Worm (Caenorhabditis elegans): ENCODE data around the gene zhp-4.

DNA sequence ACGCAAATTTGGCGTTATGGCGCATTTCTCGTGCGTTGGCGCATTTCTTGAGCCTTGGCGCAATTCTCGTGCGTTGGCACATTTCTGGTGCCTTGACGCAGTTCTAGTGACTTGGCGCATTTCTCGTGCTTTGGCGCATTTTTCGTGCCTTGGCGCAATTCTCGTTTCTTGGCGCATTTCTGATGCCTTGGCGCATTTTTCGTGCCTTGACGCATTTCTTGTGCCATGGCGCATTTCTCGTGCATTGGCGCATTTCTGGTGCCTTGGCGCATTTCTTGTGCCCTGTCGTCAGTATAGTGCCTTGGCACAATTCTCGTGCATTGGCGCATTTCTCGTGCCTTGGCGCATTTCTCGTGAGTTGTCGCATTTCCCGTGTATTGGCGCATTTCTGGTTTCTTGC, 46.8 kb upstream of the zhp-4 start:
- no peak for TF ChIP-seq unc-62 (GFP tag; optimal IDR thresholded peaks at IDR 0.05)
- TF ChIP-seq lsy-2 (tag; optimal IDR thresholded peaks at IDR 0.05), result no peak
- no peak for TF ChIP-seq ztf-11 (tag; optimal IDR thresholded peaks at IDR 0.05)
- no peak for TF ChIP-seq nhr-76 (tag; optimal IDR thresholded peaks at IDR 0.05)
- TF ChIP-seq bed-3 (GFP tag; optimal IDR thresholded peaks at IDR 0.05), result no peak
- TF ChIP-seq nhr-12 (tag; optimal IDR thresholded peaks at IDR 0.05), result no peak
- no peak for TF ChIP-seq unc-39 (tag; optimal IDR thresholded peaks at IDR 0.05)
- TF ChIP-seq nhr-237 (tag; optimal IDR thresholded peaks at IDR 0.05), result no peak
- TF ChIP-seq M03D4.4 (tag; optimal IDR thresholded peaks at IDR 0.05), result no peak
- no peak for TF ChIP-seq sptf-1 (tag; optimal IDR thresholded peaks at IDR 0.05)
- no peak for TF ChIP-seq blmp-1 (tag; optimal IDR thresholded peaks at IDR 0.05)
- TF ChIP-seq lin-13 (tag; optimal IDR thresholded peaks at IDR 0.05), result no peak
- no peak for TF ChIP-seq hlh-1 (tag; optimal IDR thresholded peaks at IDR 0.05)

All from whole organism, mixed stage, embryonic.